Worm (Caenorhabditis elegans): ENCODE results near the gene uso-1.
"Not testable (repeated sequence)": the region's sequence is repeated elsewhere in the genome, so short reads cannot be mapped to it uniquely, and the experiment has no call there.

- not testable (repeated sequence) for TF ChIP-seq alr-1 (tag; optimal IDR thresholded peaks at IDR 0.05); lin-13 (GFP tag; optimal IDR thresholded peaks at IDR 0.05); crh-2 (tag; optimal IDR thresholded peaks at IDR 0.05); ztf-4 (tag; optimal IDR thresholded peaks at IDR 0.05); dmd-4 (tag; optimal IDR thresholded peaks at IDR 0.05)
These were observed 602 bp upstream of the uso-1 start, which contains the start of gene Y38H8A.7 for ce11 chrIV:13455200-13455599.

Measured in whole organism, L2 larva.